Fruit fly (Drosophila melanogaster) whole organism, pupa: ENCODE measurements around the gene CG7275.
A peak's percentile ranks its signal among the peaks of the same experiment; 100 is the strongest.

Experiments
- CG10348 ChIP-seq: fragments of 200-800 bp; sonication (Bioruptor generic); IDR thresholded peaks from 2 replicates; pipeline ENCODE4 v1.3.6; 2022; ENCODE audit warnings: missing biosample characterization, missing genetic modification characterization
- CG12605 ChIP-seq: fragments of 200-800 bp; sonication (Bioruptor generic); IDR thresholded peaks from 2 replicates; pipeline ENCODE4 v1.3.6; 2022; ENCODE audit warnings: missing biosample characterization, missing genetic modification characterization
- CG13204 ChIP-seq: fragments of 200-800 bp; sonication (Bioruptor generic); optimal IDR thresholded peaks from 2 replicates; lab custom pipeline; 2018; ENCODE audit warnings: missing biosample characterization, mild to moderate bottlenecking, missing genetic modification characterization, moderate library complexity
- CG14655 ChIP-seq: fragments of 200-800 bp; sonication (Bioruptor generic); optimal IDR thresholded peaks from 3 replicates; lab custom pipeline; 2017; ENCODE audit warnings: mild to moderate bottlenecking, missing biosample characterization, missing genetic modification reagents, missing genetic modification characterization
- CG15710 ChIP-seq: fragments of 200-800 bp; sonication (Bioruptor generic); optimal IDR thresholded peaks from 2 replicates; lab custom pipeline; 2018; ENCODE audit warnings: missing biosample characterization, mild to moderate bottlenecking, missing genetic modification characterization, moderate library complexity
- CG17806 ChIP-seq: fragments of 200-800 bp; sonication (Bioruptor generic); optimal IDR thresholded peaks from 2 replicates; lab custom pipeline; 2018; ENCODE audit warnings: missing biosample characterization, mild to moderate bottlenecking, missing genetic modification characterization, moderate library complexity
- CG32121 ChIP-seq: fragments of 200-800 bp; sonication (Bioruptor generic); IDR thresholded peaks from 2 replicates; pipeline ENCODE4 v1.3.6; 2022; ENCODE audit warnings: missing biosample characterization, missing genetic modification characterization
- CG34367 ChIP-seq: fragments of 200-800 bp; sonication (Bioruptor generic); optimal IDR thresholded peaks from 2 replicates; lab custom pipeline; 2018; ENCODE audit warnings: missing biosample characterization, mild to moderate bottlenecking, missing genetic modification characterization
- CG4496 ChIP-seq: fragments of 200-800 bp; sonication (Bioruptor generic); IDR thresholded peaks from 3 replicates; pipeline ENCODE4 v1.3.6; 2022; ENCODE audit warnings: missing biosample characterization, missing genetic modification characterization
- CG8159 ChIP-seq: fragments of 200-800 bp; sonication (Bioruptor generic); optimal IDR thresholded peaks from 3 replicates; lab custom pipeline; 2018; ENCODE audit warnings: missing biosample characterization, mild to moderate bottlenecking, missing genetic modification characterization, moderate library complexity
- CG8301 ChIP-seq: fragments of 200-800 bp; sonication (Bioruptor generic); optimal IDR thresholded peaks from 2 replicates; lab custom pipeline; 2018; ENCODE audit warnings: missing biosample characterization, mild to moderate bottlenecking, missing genetic modification characterization
- CG9948 ChIP-seq: fragments of 200-800 bp; sonication (Bioruptor generic); optimal IDR thresholded peaks from 2 replicates; lab custom pipeline; 2018; ENCODE audit warnings: missing biosample characterization, mild to moderate bottlenecking, missing genetic modification characterization, moderate library complexity
- D1 ChIP-seq: fragments of 200-800 bp; sonication (Bioruptor generic); optimal IDR thresholded peaks from 2 replicates; lab custom pipeline; 2018; ENCODE audit warnings: missing biosample characterization, mild to moderate bottlenecking, missing genetic modification characterization, moderate library complexity
- EcR ChIP-seq: fragments of 200-800 bp; sonication (Bioruptor generic); optimal IDR thresholded peaks from 3 replicates; lab custom pipeline; 2019; ENCODE audit warnings: missing biosample characterization, missing genetic modification characterization, mild to moderate bottlenecking, moderate library complexity, missing genetic modification reagents
- Ets98B ChIP-seq: fragments of 200-800 bp; sonication (Bioruptor generic); IDR thresholded peaks from 2 replicates; pipeline ENCODE4 v1.3.6; 2022; ENCODE audit warnings: missing biosample characterization, missing genetic modification characterization
- Pif1A ChIP-seq: fragments of 200-800 bp; sonication (Bioruptor generic); optimal IDR thresholded peaks from 3 replicates; lab custom pipeline; 2016; ENCODE audit warnings: missing biosample characterization, missing genetic modification characterization
- Pif1B ChIP-seq: fragments of 200-800 bp; sonication (Bioruptor generic); optimal IDR thresholded peaks from 3 replicates; lab custom pipeline; 2016; ENCODE audit warnings: missing biosample characterization, missing genetic modification characterization
- Snoo ChIP-seq: fragments of 200-800 bp; sonication (Bioruptor generic); optimal IDR thresholded peaks from 3 replicates; lab custom pipeline; 2017; ENCODE audit warnings: missing biosample characterization, mild to moderate bottlenecking, missing genetic modification characterization, inconsistent platforms
- fd96Ca ChIP-seq: fragments of 200-800 bp; sonication (Bioruptor generic); IDR thresholded peaks from 3 replicates; pipeline ENCODE4 v1.3.6; 2022; ENCODE audit warnings: missing biosample characterization, missing genetic modification characterization
- gl ChIP-seq: fragments of 200-800 bp; sonication (Bioruptor generic); optimal IDR thresholded peaks from 2 replicates; lab custom pipeline; 2018; ENCODE audit warnings: missing biosample characterization, mild to moderate bottlenecking, missing genetic modification characterization
- rn ChIP-seq: fragments of 200-800 bp; sonication (Bioruptor generic); IDR thresholded peaks from 2 replicates; pipeline ENCODE4 v1.3.6; 2022; ENCODE audit warnings: missing biosample characterization, missing genetic modification characterization

CG7275 gene

DNA sequence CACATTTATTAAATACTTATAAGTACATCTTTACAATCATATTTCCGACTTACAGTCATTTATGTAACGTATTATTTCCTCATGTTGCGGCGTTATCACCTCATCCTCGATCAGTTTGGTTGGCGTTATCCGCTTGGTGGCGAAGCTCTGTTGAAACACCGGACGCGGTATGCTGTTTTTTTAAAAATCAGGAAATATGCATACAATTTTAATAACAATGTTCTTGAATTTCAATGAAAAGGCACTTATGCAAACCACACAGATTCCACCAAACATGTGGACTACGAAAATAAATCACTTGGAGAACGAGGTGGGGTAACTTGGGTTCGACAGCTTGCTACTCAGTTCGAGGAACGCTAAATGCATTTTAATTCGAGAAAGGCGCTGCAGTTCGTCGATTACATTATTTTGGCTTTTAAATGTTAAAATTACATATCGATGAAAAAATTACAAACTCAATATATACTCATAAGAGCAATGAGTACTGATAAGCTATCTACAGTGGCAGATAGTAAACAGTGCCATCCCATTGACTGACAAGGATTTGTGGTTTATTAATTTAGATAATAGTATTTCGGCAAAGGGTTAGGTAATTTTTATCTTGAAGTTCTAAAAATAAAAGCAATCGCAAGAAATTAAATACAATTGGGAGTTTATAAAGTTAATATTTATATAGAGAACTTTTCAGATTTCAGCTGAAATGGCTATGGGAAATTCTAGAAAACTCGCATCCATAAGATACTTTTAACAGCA, 7.6 kb downstream of the CG7275 start:
- no peak for TF ChIP-seq CG17806
- TF ChIP-seq D1 = no peak
- TF ChIP-seq CG8301 = no peak
- no peak for TF ChIP-seq rn (GFP tag; lab: Robert Waterston, UW)
- no peak for TF ChIP-seq Ets98B
- no peak for TF ChIP-seq CG14655 (GFP tag; lab: Kevin White, UChicago)
- no peak for TF ChIP-seq CG32121
- TF ChIP-seq CG8159 (tag; lab: Kevin White, UChicago) = no peak
- TF ChIP-seq EcR = no peak
- TF ChIP-seq CG9948 (tag; lab: Kevin White, UChicago) = no peak
- TF ChIP-seq Pif1A = no peak
- TF ChIP-seq, all 21 proteins: peak for 0

DNA sequence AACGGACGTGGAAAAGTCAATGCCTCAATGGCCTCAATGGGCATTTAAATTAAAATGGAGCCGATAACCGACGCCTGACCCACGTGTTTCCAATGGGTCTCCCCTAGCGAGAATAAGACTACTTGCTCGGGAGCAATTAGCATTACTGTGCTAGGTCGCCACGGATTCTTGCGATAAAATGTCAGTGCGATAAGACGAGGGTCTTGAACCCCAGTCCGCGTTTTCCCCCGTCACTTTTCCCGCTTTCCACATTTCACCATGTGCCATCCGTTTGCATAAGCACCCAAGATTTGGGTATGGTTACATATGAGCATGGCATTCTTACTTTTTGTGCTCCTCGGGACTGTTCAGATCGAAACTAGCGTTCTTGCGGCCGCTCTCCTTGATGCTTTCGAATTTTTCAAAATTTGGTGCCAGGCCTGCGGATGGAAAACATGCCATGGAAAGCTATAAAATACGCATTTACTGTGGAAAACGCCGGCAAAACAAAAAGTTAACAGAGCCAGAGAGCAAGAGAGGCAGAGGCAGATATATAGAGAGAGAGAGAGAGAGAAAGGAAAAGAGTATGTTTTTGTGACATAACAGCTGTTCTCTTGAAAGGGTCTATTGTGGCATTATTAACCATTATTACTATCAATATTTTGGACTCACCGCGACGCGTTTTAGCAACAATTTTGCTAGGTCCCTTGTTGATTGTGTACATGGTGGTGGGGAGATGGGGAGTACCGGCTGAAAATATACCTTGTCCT, 8.6 kb downstream of the CG7275 start:
- TF ChIP-seq CG32121 (0 out of 2 replicates have a peak, but pooled peaks have one; percentile 28), CG34367 (tag; lab: Kevin White, UChicago) (no peak), EcR (peak; percentile 66)

DNA sequence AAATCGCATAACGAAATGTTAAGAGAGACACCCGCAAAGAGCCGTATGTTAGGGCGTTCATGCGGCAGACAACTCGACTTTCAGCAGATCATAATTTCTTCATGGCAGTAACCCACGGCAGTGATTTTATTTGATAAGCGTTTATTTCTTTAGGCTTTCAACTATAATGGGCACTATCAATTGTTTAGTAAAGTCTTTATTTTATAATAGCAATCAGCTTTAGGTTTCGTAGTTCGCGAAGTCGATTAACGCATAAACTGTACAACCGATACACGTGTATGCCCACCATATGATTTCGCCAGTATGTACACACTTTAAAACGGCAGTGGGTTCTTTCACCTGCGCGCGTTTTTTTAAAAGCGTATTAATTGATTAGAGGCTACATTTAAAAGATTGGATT, 9.5 kb downstream of the CG7275 start, which contains the start of gene CG7841:
Gene CG7841 (minus strand): TSS at position 20 of the 400 bp plus-strand sequence.
- TF ChIP-seq gl (tag; lab: Kevin White, UChicago) (peak; percentile 98), Pif1B (GFP tag; lab: Kevin White, UChicago) (peak; percentile 99), Pif1A (peak; percentile 99), CG32121 (peak; percentile 97), Snoo (tag; lab: Kevin White, UChicago) (peak; percentile 99), CG8301 (peak; percentile 98), CG15710 (tag; lab: Kevin White, UChicago) (peak; percentile 98), CG13204 (GFP tag; lab: Kevin White, UChicago) (peak; percentile 95), EcR (peak; percentile 92), CG12605 (peak; percentile 97), CG17806 (peak; percentile 98), CG10348 (no peak), CG14655 (GFP tag; lab: Kevin White, UChicago) (peak; percentile 97), CG9948 (tag; lab: Kevin White, UChicago) (peak; percentile 96), fd96Ca (GFP tag; lab: Robert Waterston, UW) (no peak; the same call in 2 of the 3 replicates), Ets98B (peak; percentile 98), CG34367 (tag; lab: Kevin White, UChicago) (peak; percentile 98), D1 (peak; percentile 97), rn (GFP tag; lab: Robert Waterston, UW) (no peak; the same call in 1 of the 2 replicates), CG4496 (peak; percentile 98), CG8159 (tag; lab: Kevin White, UChicago) (peak; percentile 98)

DNA sequence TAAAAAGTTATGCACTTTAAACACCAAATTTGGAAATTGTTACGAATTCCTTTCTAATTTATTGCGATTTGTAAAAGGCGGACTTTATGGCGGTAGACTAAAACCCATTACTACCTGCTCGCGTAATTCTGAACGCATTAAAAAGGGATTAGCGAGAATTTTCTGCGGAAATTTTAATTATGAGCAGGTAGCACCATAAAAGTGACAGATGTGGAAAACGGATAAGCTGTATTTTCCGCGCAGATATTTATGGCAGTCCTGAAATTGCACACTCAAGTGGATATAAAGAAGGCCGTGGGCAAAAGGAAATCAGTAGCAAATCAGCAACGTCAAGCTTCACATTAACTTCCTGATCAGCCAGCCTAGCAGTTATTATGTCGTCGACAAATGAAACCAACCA, 10.0 kb downstream of the CG7275 start, which contains the start of gene Z600:
Gene Z600 (plus strand): TSS at position 312 of the 400 bp plus-strand sequence.
- TF ChIP-seq Ets98B = no peak
- TF ChIP-seq CG8159 (tag; lab: Kevin White, UChicago) = no peak
- no peak for TF ChIP-seq CG32121
- no peak for TF ChIP-seq CG12605
- TF ChIP-seq EcR = no peak
- no peak for TF ChIP-seq Snoo (tag; lab: Kevin White, UChicago)
- no peak for TF ChIP-seq CG15710 (tag; lab: Kevin White, UChicago)
- TF ChIP-seq CG8301 = no peak
- TF ChIP-seq rn (GFP tag; lab: Robert Waterston, UW) = no peak
- TF ChIP-seq CG34367 (tag; lab: Kevin White, UChicago) = no peak
- no peak for TF ChIP-seq CG9948 (tag; lab: Kevin White, UChicago)
- TF ChIP-seq CG4496 = no peak
- TF ChIP-seq CG13204 (GFP tag; lab: Kevin White, UChicago) = no peak

DNA sequence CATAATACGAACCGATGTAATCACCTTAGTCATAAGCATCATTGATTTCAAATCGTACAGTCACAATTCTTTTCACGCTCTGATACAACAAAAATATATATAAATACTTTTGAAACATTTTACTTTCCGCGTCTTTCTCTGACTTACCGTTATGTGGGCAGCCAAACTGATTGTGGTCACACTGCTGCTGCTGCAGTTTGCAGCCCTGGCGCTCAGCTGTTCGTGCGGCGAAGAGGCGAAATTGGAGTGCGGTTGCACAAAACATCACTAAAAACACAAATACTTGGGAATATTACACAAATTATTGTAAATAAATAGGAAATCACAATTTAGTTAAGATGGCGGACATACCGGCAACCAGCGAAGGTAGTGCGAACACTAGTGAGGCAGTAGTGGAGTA, 10.6 kb downstream of the CG7275 start, which contains the start of the genes gdl and gdl-ORF39:
Gene gdl (plus strand): TSS at position 48 of the 400 bp plus-strand sequence.
Gene gdl-ORF39 (plus strand): TSS at position 48 of the 400 bp plus-strand sequence.
- TF ChIP-seq CG13204 (GFP tag; lab: Kevin White, UChicago) (no peak), CG9948 (tag; lab: Kevin White, UChicago) (no peak), Ets98B (no peak), CG32121 (no peak), CG34367 (tag; lab: Kevin White, UChicago) (no peak), Pif1A (no peak), CG8301 (no peak), Pif1B (GFP tag; lab: Kevin White, UChicago) (no peak), gl (tag; lab: Kevin White, UChicago) (no peak), rn (GFP tag; lab: Robert Waterston, UW) (no peak), D1 (no peak), fd96Ca (GFP tag; lab: Robert Waterston, UW) (no peak), CG14655 (GFP tag; lab: Kevin White, UChicago) (no peak), CG15710 (tag; lab: Kevin White, UChicago) (no peak), Snoo (tag; lab: Kevin White, UChicago) (no peak), CG17806 (no peak), EcR (no peak), CG10348 (no peak), CG4496 (no peak)

DNA sequence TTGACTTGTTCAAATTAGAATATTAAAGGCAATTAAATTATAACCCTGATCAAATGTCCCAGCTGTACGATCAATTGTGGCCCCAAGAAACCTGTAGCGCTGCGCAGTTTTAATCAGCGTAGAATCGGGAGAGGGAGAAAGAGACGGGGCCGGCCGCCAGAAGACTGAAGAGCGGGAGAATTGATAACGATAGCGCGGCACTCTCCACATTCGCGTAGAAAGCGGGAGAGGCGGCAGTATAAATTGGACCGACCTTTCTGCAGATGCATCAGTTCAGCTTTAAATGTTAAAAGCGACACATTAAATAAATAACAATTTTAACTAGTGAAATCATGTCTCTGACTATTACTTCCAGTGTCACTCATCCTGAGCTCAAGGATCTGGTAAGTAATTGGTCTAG, 12.0 kb downstream of the CG7275 start, which contains the start of gene MsrA:
Gene MsrA (plus strand): TSS at position 266 of the 400 bp plus-strand sequence.
- no peak for TF ChIP-seq fd96Ca (GFP tag; lab: Robert Waterston, UW)
- TF ChIP-seq CG15710 (tag; lab: Kevin White, UChicago) = no peak
- TF ChIP-seq gl (tag; lab: Kevin White, UChicago) = peak; percentile 18
- no peak for TF ChIP-seq rn (GFP tag; lab: Robert Waterston, UW)
- peak; percentile 15 for TF ChIP-seq Pif1B (GFP tag; lab: Kevin White, UChicago)
- TF ChIP-seq CG13204 (GFP tag; lab: Kevin White, UChicago) = no peak
- TF ChIP-seq CG8301 = no peak
- TF ChIP-seq CG9948 (tag; lab: Kevin White, UChicago) = no peak
- TF ChIP-seq Pif1A = peak; percentile 9
- TF ChIP-seq Snoo (tag; lab: Kevin White, UChicago) = no peak
- no peak for TF ChIP-seq Ets98B
- peak; percentile 1 for TF ChIP-seq EcR
- no peak for TF ChIP-seq CG4496
- peak; percentile 30; the same call in 1 of the 2 replicates for TF ChIP-seq CG12605
- no peak for TF ChIP-seq CG17806
- no peak for TF ChIP-seq CG32121
- no peak for TF ChIP-seq CG34367 (tag; lab: Kevin White, UChicago)
- TF ChIP-seq CG10348 = no peak
- no peak for TF ChIP-seq CG8159 (tag; lab: Kevin White, UChicago)
- no peak for TF ChIP-seq D1
- no peak for TF ChIP-seq CG14655 (GFP tag; lab: Kevin White, UChicago)
